Fruit fly (Drosophila melanogaster): ENCODE measurements around the gene CG6180.

DNA sequence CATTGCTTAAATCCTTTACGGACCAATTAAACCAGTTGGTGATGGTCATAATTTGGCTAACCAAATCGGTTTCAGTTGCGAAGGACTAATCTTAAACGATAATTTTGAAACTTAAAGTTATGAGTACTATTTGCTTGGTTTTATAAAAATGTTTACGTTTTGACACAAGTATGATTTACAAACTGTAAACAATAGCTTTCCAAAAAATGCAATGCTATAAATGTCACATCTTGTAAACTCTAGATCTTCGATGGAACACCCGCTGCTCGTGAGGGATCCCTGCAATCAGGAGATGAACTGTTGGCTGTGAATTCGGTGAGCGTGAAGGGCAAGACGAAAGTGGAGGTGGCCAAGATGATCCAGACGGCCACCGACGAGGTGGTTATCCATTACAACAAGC lies 10.2 kb upstream of the CG6180 start, which contains the start of gene CG5781:
- TF ChIP-seq CG1621 (tag; optimal IDR thresholded peaks at IDR 0.05): no peak
- TF ChIP-seq Sox102F (GFP tag; optimal IDR thresholded peaks at IDR 0.05): no peak
- TF ChIP-seq Eip93F (GFP tag; optimal IDR thresholded peaks at IDR 0.05): no peak
- TF ChIP-seq CG32006 (GFP tag; optimal IDR thresholded peaks at IDR 0.05): no peak
- no peak for TF ChIP-seq CG6276 (GFP tag; optimal IDR thresholded peaks at IDR 0.05)
- no peak for TF ChIP-seq fd85E (GFP tag; optimal IDR thresholded peaks at IDR 0.05)
- no peak for TF ChIP-seq Blimp-1 (GFP tag; optimal IDR thresholded peaks at IDR 0.05)
- no peak for TF ChIP-seq achi (GFP tag; optimal IDR thresholded peaks at IDR 0.05)
- no peak for TF ChIP-seq CG34406 (GFP tag; optimal IDR thresholded peaks at IDR 0.05)
- TF ChIP-seq CG31627 (GFP tag; optimal IDR thresholded peaks at IDR 0.05): no peak
- no peak for TF ChIP-seq CG15336 (GFP tag; IDR thresholded peaks at IDR 0.05)
- TF ChIP-seq dsx (GFP tag; optimal IDR thresholded peaks at IDR 0.05; ENCODE audit: poor library complexity, severe bottlenecking): no peak

Measured in whole organism, prepupa.